Worm (Caenorhabditis elegans) whole organism, mixed stage, embryonic: ENCODE measurements around the gene K09A11.1.

Source experiments
- M03D4.4 ChIP-seq: sonication (generic microtip); optimal IDR thresholded peaks from 2 replicates; lab custom pipeline; 2017; ENCODE audit warnings: mild to moderate bottlenecking, missing genetic modification characterization, missing compliant biosample characterization
- bed-3 ChIP-seq: fragments of 200-800 bp; sonication (Bioruptor generic); optimal IDR thresholded peaks from 3 replicates; lab custom pipeline; 2018; ENCODE audit warnings: mild to moderate bottlenecking, missing genetic modification characterization, moderate library complexity, missing compliant biosample characterization
- blmp-1 ChIP-seq: fragments of 150-350 bp; optimal IDR thresholded peaks from 2 replicates; lab custom pipeline; 2014; ENCODE audit warnings: missing biosample characterization, missing genetic modification characterization
- ceh-39 ChIP-seq: fragments of 150-350 bp; optimal IDR thresholded peaks from 2 replicates; lab custom pipeline; 2014; ENCODE audit warnings: missing biosample characterization, missing genetic modification characterization
- ceh-43 ChIP-seq: fragments of 200-800 bp; sonication (Bioruptor generic); optimal IDR thresholded peaks from 2 replicates; lab custom pipeline; 2018; ENCODE audit warnings: mild to moderate bottlenecking, missing genetic modification characterization, moderate library complexity, missing compliant biosample characterization
- ceh-83 ChIP-seq: fragments of 200-800 bp; sonication (Bioruptor generic); optimal IDR thresholded peaks from 2 replicates; lab custom pipeline; 2018; ENCODE audit warnings: mild to moderate bottlenecking, missing genetic modification characterization, missing compliant biosample characterization
- ces-1 ChIP-seq: fragments of 150-350 bp; optimal IDR thresholded peaks from 2 replicates; lab custom pipeline; 2014; ENCODE audit warnings: missing biosample characterization, missing genetic modification reagents, missing genetic modification characterization
- cnd-1 ChIP-seq: fragments of 200-800 bp; sonication (Bioruptor generic); optimal IDR thresholded peaks from 2 replicates; lab custom pipeline; 2018; ENCODE audit warnings: mild to moderate bottlenecking, missing genetic modification characterization, missing compliant biosample characterization
- drap-1 ChIP-seq: fragments of 200-800 bp; sonication (Bioruptor generic); optimal IDR thresholded peaks from 3 replicates; lab custom pipeline; 2018; ENCODE audit warnings: mild to moderate bottlenecking, missing genetic modification characterization, missing compliant biosample characterization
- elt-1 ChIP-seq: sonication (generic microtip); optimal IDR thresholded peaks from 2 replicates; lab custom pipeline; 2017; ENCODE audit warnings: missing genetic modification characterization, mild to moderate bottlenecking, missing compliant biosample characterization, antibody characterized with exemption, moderate library complexity, borderline replicate concordance; ENCODE audit not compliant: insufficient read depth
- elt-3 ChIP-seq: fragments of 150-350 bp; optimal IDR thresholded peaks from 2 replicates; lab custom pipeline; 2014; ENCODE audit warnings: missing biosample characterization, missing genetic modification characterization
- flh-1 ChIP-seq: fragments of 200-800 bp; sonication (Bioruptor generic); optimal IDR thresholded peaks from 2 replicates; lab custom pipeline; 2018; ENCODE audit warnings: mild to moderate bottlenecking, missing genetic modification characterization, moderate library complexity, missing compliant biosample characterization
- ham-2 ChIP-seq: fragments of 200-800 bp; sonication (Bioruptor generic); optimal IDR thresholded peaks from 2 replicates; lab custom pipeline; 2018; ENCODE audit warnings: mild to moderate bottlenecking, missing genetic modification characterization, missing compliant biosample characterization
- hlh-1 ChIP-seq: fragments of 150-350 bp; optimal IDR thresholded peaks from 2 replicates; lab custom pipeline; 2014; ENCODE audit warnings: missing biosample characterization, missing genetic modification reagents, missing genetic modification characterization
- lin-13 ChIP-seq: fragments of 150-350 bp; optimal IDR thresholded peaks from 2 replicates; lab custom pipeline; 2014; ENCODE audit warnings: missing biosample characterization, missing genetic modification characterization
- lin-32 ChIP-seq: fragments of 200-800 bp; sonication (Bioruptor generic); optimal IDR thresholded peaks from 2 replicates; lab custom pipeline; 2018; ENCODE audit warnings: mild to moderate bottlenecking, missing genetic modification characterization, missing compliant biosample characterization
- lsy-2 ChIP-seq: fragments of 150-350 bp; optimal IDR thresholded peaks from 2 replicates; lab custom pipeline; 2014; ENCODE audit warnings: missing biosample characterization, missing genetic modification characterization
- mab-5 ChIP-seq: fragments of 150-350 bp; optimal IDR thresholded peaks from 2 replicates; lab custom pipeline; 2014; ENCODE audit warnings: missing biosample characterization, missing genetic modification characterization
- mep-1 ChIP-seq: fragments of 150-350 bp; optimal IDR thresholded peaks from 2 replicates; lab custom pipeline; 2017; ENCODE audit warnings: missing biosample characterization, missing genetic modification reagents, missing genetic modification characterization, inconsistent platforms
- mls-2 ChIP-seq: sonication (generic microtip); optimal IDR thresholded peaks from 2 replicates; lab custom pipeline; 2016; ENCODE audit warnings: mild to moderate bottlenecking, missing genetic modification characterization, moderate library complexity, missing compliant biosample characterization
- nhr-12 ChIP-seq: fragments of 150-350 bp; optimal IDR thresholded peaks from 2 replicates; lab custom pipeline; 2014; ENCODE audit warnings: missing biosample characterization, missing genetic modification characterization
- nhr-2 ChIP-seq: fragments of 150-350 bp; optimal IDR thresholded peaks from 2 replicates; lab custom pipeline; 2014; ENCODE audit warnings: missing biosample characterization, missing genetic modification characterization
- nhr-237 ChIP-seq: fragments of 150-350 bp; optimal IDR thresholded peaks from 2 replicates; lab custom pipeline; 2014; ENCODE audit warnings: missing biosample characterization, missing genetic modification characterization
- nhr-28 ChIP-seq: fragments of 150-350 bp; optimal IDR thresholded peaks from 2 replicates; lab custom pipeline; 2014; ENCODE audit warnings: missing biosample characterization, missing genetic modification characterization
- nhr-76 ChIP-seq: sonication (generic microtip); optimal IDR thresholded peaks from 2 replicates; lab custom pipeline; 2017; ENCODE audit warnings: missing biosample characterization, missing genetic modification characterization
- pha-4 ChIP-seq: fragments of 150-350 bp; optimal IDR thresholded peaks from 2 replicates; lab custom pipeline; 2018; ENCODE audit warnings: missing biosample characterization, missing genetic modification reagents, missing genetic modification characterization
- sem-2 ChIP-seq: fragments of 200-800 bp; sonication (Bioruptor generic); optimal IDR thresholded peaks from 2 replicates; lab custom pipeline; 2018; ENCODE audit warnings: mild to moderate bottlenecking, missing genetic modification characterization, missing compliant biosample characterization
- snpc-4 ChIP-seq: fragments of 150-350 bp; optimal IDR thresholded peaks from 2 replicates; lab custom pipeline; 2014; ENCODE audit warnings: missing biosample characterization, missing genetic modification characterization
- sptf-1 ChIP-seq: sonication (generic microtip); optimal IDR thresholded peaks from 2 replicates; lab custom pipeline; 2017; ENCODE audit warnings: mild to moderate bottlenecking, missing genetic modification characterization, moderate library complexity, missing compliant biosample characterization
- tbx-8 ChIP-seq: fragments of 200-800 bp; sonication (Bioruptor generic); optimal IDR thresholded peaks from 2 replicates; lab custom pipeline; 2018; ENCODE audit warnings: mild to moderate bottlenecking, missing genetic modification characterization, moderate library complexity, missing compliant biosample characterization
- unc-120 ChIP-seq: sonication (generic microtip); optimal IDR thresholded peaks from 2 replicates; lab custom pipeline; 2017; ENCODE audit warnings: missing genetic modification characterization, missing compliant biosample characterization; ENCODE audit not compliant: poor library complexity, severe bottlenecking
- unc-39 ChIP-seq: fragments of 150-350 bp; optimal IDR thresholded peaks from 2 replicates; lab custom pipeline; 2014; ENCODE audit warnings: missing biosample characterization, missing genetic modification characterization
- unc-62 ChIP-seq: fragments of 150-350 bp; optimal IDR thresholded peaks from 2 replicates; lab custom pipeline; 2014; ENCODE audit warnings: missing biosample characterization, missing genetic modification reagents, missing genetic modification characterization
- zip-8 ChIP-seq: fragments of 150-350 bp; optimal IDR thresholded peaks from 2 replicates; lab custom pipeline; 2014; ENCODE audit warnings: missing biosample characterization, missing genetic modification characterization
- ztf-11 ChIP-seq: fragments of 150-350 bp; optimal IDR thresholded peaks from 2 replicates; lab custom pipeline; 2014; ENCODE audit warnings: missing biosample characterization, missing genetic modification characterization

K09A11.1 gene

DNA sequence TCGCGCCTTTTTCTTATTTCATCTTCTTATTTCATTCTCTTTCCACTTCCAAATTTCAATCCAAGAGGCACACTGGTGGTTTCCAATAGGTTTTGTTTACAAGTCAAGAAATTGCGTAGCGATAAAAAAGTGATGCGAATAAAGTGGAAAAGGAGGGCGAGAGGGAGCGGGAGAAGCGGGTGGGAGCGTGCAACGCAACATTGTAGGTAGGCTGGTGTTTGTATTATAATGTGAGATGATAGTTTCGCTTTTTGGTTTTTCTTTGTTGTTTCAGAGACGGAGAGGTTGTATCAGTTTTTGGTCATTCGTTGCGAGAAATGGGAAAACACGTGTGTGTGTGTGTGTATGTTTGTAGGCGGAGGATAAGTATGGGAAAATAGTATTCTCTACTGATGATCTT is 12.1 kb upstream of the K09A11.1 start:
- TF ChIP-seq nhr-237 (tag; lab: Kevin White, UChicago) (no peak), drap-1 (GFP tag; lab: Kevin White, UChicago) (no peak), nhr-76 (tag; lab: Kevin White, UChicago) (no peak), mls-2 (tag; lab: Kevin White, UChicago) (no peak), hlh-1 (tag; lab: Kevin White, UChicago) (no peak), nhr-28 (no peak), elt-1 (no peak), mep-1 (tag; lab: Kevin White, UChicago) (no peak), bed-3 (no peak), lin-32 (GFP tag; lab: Kevin White, UChicago) (no peak), blmp-1 (tag; lab: Kevin White, UChicago) (no peak), mab-5 (tag; lab: Kevin White, UChicago) (no peak), ces-1 (GFP tag; lab: Kevin White, UChicago) (no peak)

ce11 chrX:13251354-13251843 is 10.9 kb upstream of the K09A11.1 start:
- TF ChIP-seq nhr-76 (tag; lab: Kevin White, UChicago): no peak
- TF ChIP-seq hlh-1 (tag; lab: Kevin White, UChicago): peak; percentile 94
- no peak for TF ChIP-seq unc-39 (tag; lab: Kevin White, UChicago)
- no peak for TF ChIP-seq ceh-83 (GFP tag; lab: Kevin White, UChicago)
- peak; percentile 81 for TF ChIP-seq unc-62
- TF ChIP-seq snpc-4: no peak
- peak; percentile 7 for TF ChIP-seq ceh-43 (GFP tag; lab: Kevin White, UChicago)
- no peak for TF ChIP-seq lsy-2 (tag; lab: Kevin White, UChicago)
- no peak for TF ChIP-seq mab-5 (tag; lab: Kevin White, UChicago)
- no peak for TF ChIP-seq tbx-8 (GFP tag; lab: Kevin White, UChicago)
- no peak for TF ChIP-seq bed-3
- TF ChIP-seq zip-8 (tag; lab: Kevin White, UChicago): no peak
- no peak for TF ChIP-seq lin-32 (GFP tag; lab: Kevin White, UChicago)
- peak; percentile 63 for TF ChIP-seq nhr-2 (tag; lab: Kevin White, UChicago)
- no peak for TF ChIP-seq nhr-28
- peak; percentile 72 for TF ChIP-seq pha-4 (tag; lab: Kevin White, UChicago)
- TF ChIP-seq blmp-1 (tag; lab: Kevin White, UChicago): no peak
- TF ChIP-seq nhr-12: no peak
- peak; percentile 76 for TF ChIP-seq elt-1
- no peak for TF ChIP-seq M03D4.4 (tag; lab: Kevin White, UChicago)
- TF ChIP-seq ces-1 (GFP tag; lab: Kevin White, UChicago): peak; percentile 86
- no peak for TF ChIP-seq ztf-11
- TF ChIP-seq ceh-39: no peak
- peak; percentile 3 for TF ChIP-seq drap-1 (GFP tag; lab: Kevin White, UChicago)
- peak; percentile 43 for TF ChIP-seq ham-2 (GFP tag; lab: Kevin White, UChicago)
- TF ChIP-seq sptf-1: peak; percentile 22
- peak; percentile 41 for TF ChIP-seq lin-13
- no peak for TF ChIP-seq cnd-1 (tag; lab: Kevin White, UChicago)
- TF ChIP-seq unc-120: peak; percentile 76
- no peak for TF ChIP-seq sem-2 (GFP tag; lab: Kevin White, UChicago)
- no peak for TF ChIP-seq elt-3 (tag; lab: Kevin White, UChicago)
- TF ChIP-seq nhr-237 (tag; lab: Kevin White, UChicago): peak; percentile 29
- no peak for TF ChIP-seq flh-1 (GFP tag; lab: Kevin White, UChicago)
- peak; percentile 85 for TF ChIP-seq mep-1 (tag; lab: Kevin White, UChicago)
- peak; percentile 64 for TF ChIP-seq mls-2 (tag; lab: Kevin White, UChicago)
- TF ChIP-seq, all 35 proteins: peak for 15

ce11 chrX:13251914-13252434 is 10.3 kb upstream of the K09A11.1 start, which contains the start of gene nhr-32:
Gene nhr-32, plus strand, starts transcription at chrX:13251964.
- TF ChIP-seq bed-3 (no peak), M03D4.4 (tag; lab: Kevin White, UChicago) (no peak), nhr-76 (tag; lab: Kevin White, UChicago) (no peak), unc-120 (no peak), elt-1 (no peak), ztf-11 (no peak), nhr-2 (tag; lab: Kevin White, UChicago) (no peak), lin-13 (no peak), lsy-2 (tag; lab: Kevin White, UChicago) (no peak), mab-5 (tag; lab: Kevin White, UChicago) (no peak), ceh-39 (no peak), ces-1 (GFP tag; lab: Kevin White, UChicago) (no peak), blmp-1 (tag; lab: Kevin White, UChicago) (no peak), drap-1 (GFP tag; lab: Kevin White, UChicago) (no peak), sptf-1 (no peak), nhr-237 (tag; lab: Kevin White, UChicago) (no peak), sem-2 (GFP tag; lab: Kevin White, UChicago) (no peak), tbx-8 (GFP tag; lab: Kevin White, UChicago) (no peak)
- TF ChIP-seq, all 35 proteins: peak for 0
